Worm (Caenorhabditis elegans) whole organism, early embryonic: ENCODE data around the gene F31B9.2.

Experiments
- B0310.2 ChIP-seq: sonication (generic microtip); optimal IDR thresholded peaks from 2 replicates; lab custom pipeline; 2016; ENCODE audit warnings: mild to moderate bottlenecking, missing genetic modification characterization, missing compliant biosample characterization
- F13C5.2 ChIP-seq: sonication (generic microtip); optimal IDR thresholded peaks from 2 replicates; lab custom pipeline; 2017; ENCODE audit warnings: mild to moderate bottlenecking, missing genetic modification characterization, inconsistent platforms, missing compliant biosample characterization
- aly-1 ChIP-seq: sonication (generic microtip); optimal IDR thresholded peaks from 2 replicates; lab custom pipeline; 2016; ENCODE audit warnings: missing genetic modification characterization, missing compliant biosample characterization
- ama-1 ChIP-seq: fragments of 150-350 bp; optimal IDR thresholded peaks from 2 replicates; lab custom pipeline; 2014
- ceh-13 ChIP-seq: fragments of 200-800 bp; sonication (Bioruptor generic); optimal IDR thresholded peaks from 2 replicates; lab custom pipeline; 2018; ENCODE audit warnings: mild to moderate bottlenecking, missing genetic modification characterization, missing compliant biosample characterization
- ceh-36 ChIP-seq: sonication (generic microtip); optimal IDR thresholded peaks from 2 replicates; lab custom pipeline; 2016; ENCODE audit warnings: missing genetic modification characterization, inconsistent platforms, missing compliant biosample characterization
- ets-7 ChIP-seq: sonication (generic microtip); optimal IDR thresholded peaks from 2 replicates; lab custom pipeline; 2016; ENCODE audit warnings: missing genotype, missing genetic modification characterization, missing compliant biosample characterization
- flt-1 ChIP-seq: fragments of 200-800 bp; sonication (Bioruptor generic); IDR thresholded peaks from 2 replicates; pipeline ENCODE4 v1.3.6; 2022; ENCODE audit warnings: missing genetic modification characterization, missing compliant biosample characterization
- hmbx-1 ChIP-seq: sonication (generic microtip); optimal IDR thresholded peaks from 2 replicates; lab custom pipeline; 2016; ENCODE audit warnings: mild to moderate bottlenecking, missing genetic modification characterization, missing compliant biosample characterization
- hmg-4 ChIP-seq: fragments of 200-800 bp; sonication (Bioruptor generic); optimal IDR thresholded peaks from 2 replicates; lab custom pipeline; 2018; ENCODE audit warnings: mild to moderate bottlenecking, missing genetic modification characterization, missing compliant biosample characterization
- hnd-1 ChIP-seq: sonication (generic microtip); optimal IDR thresholded peaks from 2 replicates; lab custom pipeline; 2016; ENCODE audit warnings: missing genetic modification characterization, missing compliant biosample characterization
- pes-1 ChIP-seq: fragments of 200-800 bp; sonication (Bioruptor generic); IDR thresholded peaks from 2 replicates; pipeline ENCODE4 v1.3.6; 2022; ENCODE audit warnings: missing genetic modification reagents, missing genetic modification characterization, missing compliant biosample characterization
- scrt-1 ChIP-seq: fragments of 200-800 bp; sonication (Bioruptor generic); IDR thresholded peaks from 2 replicates; pipeline ENCODE4 v1.3.6; 2022; ENCODE audit warnings: missing genetic modification characterization, missing compliant biosample characterization
- sea-1 ChIP-seq: fragments of 200-800 bp; sonication (Bioruptor generic); conservative IDR thresholded peaks from 2 replicates; pipeline ENCODE4 v1.3.6; 2022; ENCODE audit warnings: missing genetic modification characterization, missing compliant biosample characterization
- tbx-11 ChIP-seq: fragments of 200-800 bp; sonication (Bioruptor generic); IDR thresholded peaks from 2 replicates; pipeline ENCODE4 v1.3.6; 2022; ENCODE audit warnings: missing genetic modification characterization, missing compliant biosample characterization
- tbx-37 ChIP-seq: fragments of 200-800 bp; sonication (Bioruptor generic); conservative IDR thresholded peaks from 2 replicates; pipeline ENCODE4 v1.3.6; 2022; ENCODE audit warnings: missing genetic modification reagents, missing genetic modification characterization, missing compliant biosample characterization
- tra-4 ChIP-seq: sonication (generic microtip); optimal IDR thresholded peaks from 2 replicates; lab custom pipeline; 2017; ENCODE audit warnings: missing genetic modification characterization, missing compliant biosample characterization

Gene F31B9.2

ce11 chrX:15937854-15938253, 20.7 kb downstream of the F31B9.2 start:
- no peak for TF ChIP-seq F13C5.2

DNA sequence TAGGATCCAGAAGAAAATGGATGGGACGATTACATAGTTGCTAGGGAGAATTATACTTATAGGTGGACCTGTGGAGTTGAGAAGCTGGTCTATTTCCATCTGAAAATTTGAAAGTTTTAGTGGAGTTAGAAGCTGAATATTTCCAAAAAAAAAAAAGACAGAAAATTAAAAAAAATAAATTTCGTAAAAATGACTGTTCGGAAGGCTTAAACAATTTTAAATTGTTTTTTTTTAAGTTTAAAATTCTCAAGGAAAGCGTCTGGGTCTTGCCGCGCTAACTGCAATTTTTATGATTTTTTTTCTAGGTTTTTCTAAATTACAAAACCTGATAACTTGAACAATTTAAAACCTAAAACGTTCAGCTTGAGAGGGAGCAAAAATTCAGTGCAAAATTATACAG, 22.1 kb downstream of the F31B9.2 start, which contains the start of gene mrp-3:
Gene mrp-3 (minus strand): TSS at position 101 of the 400 bp plus-strand sequence.
- TF ChIP-seq ets-7 (tag; lab: Kevin White, UChicago) (no peak), tra-4 (tag; lab: Kevin White, UChicago) (no peak), ceh-13 (GFP tag; lab: Kevin White, UChicago) (no peak), pes-1 (GFP tag; lab: Robert Waterston, UW) (no peak), sea-1 (GFP tag; lab: Robert Waterston, UW) (no peak), ceh-36 (no peak)

DNA sequence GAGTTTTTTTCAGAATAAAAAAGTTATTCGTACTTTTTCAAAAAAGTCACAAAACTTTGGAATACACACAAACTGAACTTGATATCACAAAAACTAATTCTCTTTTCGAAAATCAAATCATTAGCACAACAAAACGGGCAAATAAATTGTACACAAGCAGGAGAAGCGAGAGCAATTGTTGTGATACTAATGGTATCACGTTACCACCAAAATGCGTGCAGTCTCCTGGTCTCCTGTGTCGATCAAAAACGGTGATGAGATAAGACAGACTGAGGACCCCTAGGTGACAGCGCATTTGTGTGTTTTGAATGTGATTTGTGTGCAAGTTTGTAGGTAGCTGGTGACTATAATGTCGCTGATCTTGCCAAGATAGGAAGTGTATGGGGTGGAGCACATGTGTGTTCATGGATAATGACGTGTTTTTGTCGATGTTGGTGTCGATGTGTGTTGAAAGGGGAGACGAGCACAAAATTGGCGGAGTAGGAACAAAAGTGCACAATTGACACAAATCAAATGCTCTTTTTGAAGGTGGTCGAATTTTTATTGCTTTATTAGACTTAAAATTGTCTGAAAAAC, 22.7 kb downstream of the F31B9.2 start:
- TF ChIP-seq hnd-1 (tag; lab: Kevin White, UChicago) (no peak), tbx-37 (GFP tag; lab: Robert Waterston, UW) (no peak), ceh-13 (GFP tag; lab: Kevin White, UChicago) (no peak), ceh-36 (no peak), B0310.2 (tag; lab: Kevin White, UChicago) (no peak), ama-1 (lab: Kevin White, UChicago) (no peak), sea-1 (GFP tag; lab: Robert Waterston, UW) (no peak), hmg-4 (GFP tag; lab: Kevin White, UChicago) (no peak)

- TF ChIP-seq sea-1 (GFP tag; lab: Robert Waterston, UW) (no peak), B0310.2 (tag; lab: Kevin White, UChicago) (no peak), tra-4 (tag; lab: Kevin White, UChicago) (no peak), aly-1 (no peak), flt-1 (GFP tag; lab: Robert Waterston, UW) (no peak), hmbx-1 (tag; lab: Kevin White, UChicago) (no peak), hnd-1 (tag; lab: Kevin White, UChicago) (no peak), ets-7 (tag; lab: Kevin White, UChicago) (no peak), scrt-1 (no peak), F13C5.2 (no peak), pes-1 (GFP tag; lab: Robert Waterston, UW) (no peak), ama-1 (lab: Kevin White, UChicago) (no peak), ceh-13 (GFP tag; lab: Kevin White, UChicago) (no peak)
Observed at ce11 chrX:15943709-15944108, 26.5 kb downstream of the F31B9.2 start, which contains the start of gene mec-5. Gene mec-5 (plus strand): TSS chrX:15944009.

- TF ChIP-seq ceh-13 (GFP tag; lab: Kevin White, UChicago) (no peak), tra-4 (tag; lab: Kevin White, UChicago) (no peak), tbx-37 (GFP tag; lab: Robert Waterston, UW) (no peak), ama-1 (lab: Kevin White, UChicago) (no peak), B0310.2 (tag; lab: Kevin White, UChicago) (no peak), pes-1 (GFP tag; lab: Robert Waterston, UW) (no peak), sea-1 (GFP tag; lab: Robert Waterston, UW) (no peak), aly-1 (no peak), hmg-4 (GFP tag; lab: Kevin White, UChicago) (no peak)
Observed at ce11 chrX:15944198-15944597, 27.0 kb downstream of the F31B9.2 start.

DNA sequence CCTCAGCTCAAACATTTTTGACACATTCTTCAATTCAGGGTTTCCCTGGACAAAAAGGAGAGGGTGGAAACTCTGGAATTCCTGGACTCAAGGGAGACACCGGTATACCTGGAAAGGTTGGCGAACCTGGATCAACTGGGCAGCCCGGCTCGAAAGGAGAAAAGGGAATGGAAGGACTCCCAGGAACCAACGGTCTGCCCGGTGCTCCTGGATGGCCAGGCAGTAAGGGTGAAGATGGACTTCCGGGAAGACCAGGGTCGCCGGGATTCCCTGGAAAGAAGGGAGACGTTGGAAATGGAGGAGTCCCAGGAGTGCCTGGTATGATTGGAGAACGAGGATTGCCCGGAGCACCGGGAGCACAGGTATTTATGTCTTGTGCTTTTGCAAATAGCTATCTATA, 28.6 kb downstream of the F31B9.2 start:
- TF ChIP-seq B0310.2 (tag; lab: Kevin White, UChicago) (no peak), sea-1 (GFP tag; lab: Robert Waterston, UW) (no peak), ama-1 (lab: Kevin White, UChicago) (no peak), ceh-36 (no peak), scrt-1 (no peak), pes-1 (GFP tag; lab: Robert Waterston, UW) (no peak), tbx-37 (GFP tag; lab: Robert Waterston, UW) (no peak), ets-7 (tag; lab: Kevin White, UChicago) (no peak)

DNA sequence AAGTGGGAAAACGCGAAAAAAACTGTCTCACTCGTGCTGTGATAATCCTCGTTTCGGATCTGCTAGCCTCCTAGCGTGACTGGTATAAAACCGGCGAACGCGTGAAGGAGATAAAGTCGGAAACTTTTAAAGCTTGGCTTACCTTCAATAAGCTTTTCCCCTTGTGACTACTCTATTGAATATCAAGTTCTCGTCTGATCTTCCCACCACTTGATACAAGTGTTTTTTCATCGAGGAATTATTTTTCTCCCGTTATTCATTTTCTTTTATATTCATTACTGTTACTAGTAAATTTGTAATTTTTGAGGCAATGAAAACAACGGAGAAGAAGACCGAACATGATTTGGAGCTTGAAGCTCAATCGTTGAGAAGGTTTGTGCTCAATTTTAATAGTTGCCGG, 34.0 kb downstream of the F31B9.2 start, which contains the start of gene col-186:
Gene col-186 (plus strand): TSS at position 301 of the 400 bp plus-strand sequence.
- no peak for TF ChIP-seq scrt-1
- TF ChIP-seq F13C5.2: no peak
- TF ChIP-seq ama-1 (lab: Kevin White, UChicago): no peak
- no peak for TF ChIP-seq ceh-36
- TF ChIP-seq hmg-4 (GFP tag; lab: Kevin White, UChicago): no peak

ce11 chrX:15953086-15953485, 35.9 kb downstream of the F31B9.2 start:
- no peak for TF ChIP-seq hmg-4 (GFP tag; lab: Kevin White, UChicago)
- TF ChIP-seq tra-4 (tag; lab: Kevin White, UChicago): no peak
- TF ChIP-seq sea-1 (GFP tag; lab: Robert Waterston, UW): no peak
- TF ChIP-seq ceh-13 (GFP tag; lab: Kevin White, UChicago): no peak
- TF ChIP-seq F13C5.2: no peak
- TF ChIP-seq hnd-1 (tag; lab: Kevin White, UChicago): no peak
- TF ChIP-seq B0310.2 (tag; lab: Kevin White, UChicago): no peak
- no peak for TF ChIP-seq ceh-36
- TF ChIP-seq ama-1 (lab: Kevin White, UChicago): no peak
- no peak for TF ChIP-seq flt-1 (GFP tag; lab: Robert Waterston, UW)
- TF ChIP-seq tbx-11 (GFP tag; lab: Robert Waterston, UW): no peak
- no peak for TF ChIP-seq hmbx-1 (tag; lab: Kevin White, UChicago)
- no peak for TF ChIP-seq aly-1
- no peak for TF ChIP-seq ets-7 (tag; lab: Kevin White, UChicago)
- TF ChIP-seq scrt-1: no peak
- no peak for TF ChIP-seq pes-1 (GFP tag; lab: Robert Waterston, UW)
- no peak for TF ChIP-seq tbx-37 (GFP tag; lab: Robert Waterston, UW)
